Worm (Caenorhabditis elegans): ENCODE measurements around the gene T23B12.11.
A peak's percentile ranks its signal among the peaks of the same experiment; 100 is the strongest.

Gene T23B12.11

DNA sequence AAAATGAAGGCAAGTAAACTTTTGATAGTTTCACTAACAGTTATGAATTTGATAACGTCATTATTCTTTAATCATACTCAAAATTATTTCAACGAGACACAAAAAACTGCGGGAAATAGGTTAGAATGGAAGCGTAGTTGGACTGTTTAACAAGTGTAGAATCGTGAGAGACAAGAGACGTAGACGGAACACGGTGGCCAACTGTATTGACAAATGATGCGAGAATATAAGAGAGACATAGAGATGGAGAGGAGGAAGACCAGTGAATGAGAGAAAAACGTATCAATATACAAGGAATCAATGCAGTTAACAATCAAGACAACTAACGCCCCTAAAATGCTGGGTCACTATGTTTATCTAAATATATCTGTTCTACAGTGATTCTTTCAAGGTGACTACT, 9.6 kb upstream of the T23B12.11 start:
- TF ChIP-seq pha-4 (tag; optimal IDR thresholded peaks at IDR 0.05) (peak; percentile 91), snpc-4 (tag; optimal IDR thresholded peaks at IDR 0.05) (no peak), nhr-76 (tag; optimal IDR thresholded peaks at IDR 0.05) (no peak), sem-2 (GFP tag; optimal IDR thresholded peaks at IDR 0.05) (no peak), hlh-1 (tag; optimal IDR thresholded peaks at IDR 0.05) (peak; percentile 19), nhr-2 (tag; optimal IDR thresholded peaks at IDR 0.05) (no peak)

DNA sequence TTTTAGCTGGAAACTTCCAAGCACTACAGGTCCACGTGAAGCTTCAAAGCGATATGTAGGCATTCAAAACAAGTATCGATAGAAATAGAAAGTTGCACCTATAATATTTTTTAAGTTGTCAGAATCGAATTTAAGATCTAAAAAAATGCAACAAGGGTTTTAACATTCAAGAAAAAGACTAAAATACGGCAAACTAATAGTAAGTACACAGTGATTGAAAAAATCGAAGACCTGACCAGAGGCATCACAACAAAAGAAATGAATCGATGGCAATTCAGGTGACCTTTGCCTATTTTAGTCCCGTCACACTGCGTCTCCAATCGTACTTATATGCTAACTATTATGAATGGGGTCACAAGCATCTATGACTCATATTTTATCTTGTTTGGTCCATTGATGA, 7.3 kb upstream of the T23B12.11 start, which contains the start of gene T23B12.5:
TSS of gene T23B12.5 (minus strand) at position 101 of the 400 bp plus-strand sequence.
- TF ChIP-seq hlh-1 (tag; optimal IDR thresholded peaks at IDR 0.05) (no peak), nhr-12 (tag; optimal IDR thresholded peaks at IDR 0.05) (no peak), elt-3 (tag; optimal IDR thresholded peaks at IDR 0.05) (no peak), ceh-39 (tag; optimal IDR thresholded peaks at IDR 0.05) (no peak), nhr-237 (tag; optimal IDR thresholded peaks at IDR 0.05) (no peak), mab-5 (tag; optimal IDR thresholded peaks at IDR 0.05) (no peak), sptf-1 (tag; optimal IDR thresholded peaks at IDR 0.05) (no peak), nhr-76 (tag; optimal IDR thresholded peaks at IDR 0.05) (no peak), M03D4.4 (tag; optimal IDR thresholded peaks at IDR 0.05) (no peak), unc-62 (GFP tag; optimal IDR thresholded peaks at IDR 0.05) (no peak), blmp-1 (tag; optimal IDR thresholded peaks at IDR 0.05) (no peak), unc-120 (tag; optimal IDR thresholded peaks at IDR 0.05; ENCODE audit: poor library complexity, severe bottlenecking) (no peak), drap-1 (GFP tag; optimal IDR thresholded peaks at IDR 0.05) (no peak), lin-32 (GFP tag; optimal IDR thresholded peaks at IDR 0.05) (no peak), mls-2 (tag; optimal IDR thresholded peaks at IDR 0.05) (no peak), ces-1 (GFP tag; optimal IDR thresholded peaks at IDR 0.05) (no peak), snpc-4 (tag; optimal IDR thresholded peaks at IDR 0.05) (no peak), lin-13 (tag; optimal IDR thresholded peaks at IDR 0.05) (no peak), pha-4 (tag; optimal IDR thresholded peaks at IDR 0.05) (no peak)

- TF ChIP-seq sptf-1 (tag; optimal IDR thresholded peaks at IDR 0.05): no peak
These were observed 6.0 kb upstream of the T23B12.11 start for ce11 chrV:8449241-8449640.

ce11 chrV:8450690-8451089, 4.5 kb upstream of the T23B12.11 start:
- no peak for TF ChIP-seq ham-2 (GFP tag; optimal IDR thresholded peaks at IDR 0.05)
- TF ChIP-seq sem-2 (GFP tag; optimal IDR thresholded peaks at IDR 0.05): no peak
- TF ChIP-seq unc-62 (GFP tag; optimal IDR thresholded peaks at IDR 0.05): no peak
- TF ChIP-seq sptf-1 (tag; optimal IDR thresholded peaks at IDR 0.05): no peak
- TF ChIP-seq mep-1 (tag; optimal IDR thresholded peaks at IDR 0.05): no peak
- TF ChIP-seq lin-13 (tag; optimal IDR thresholded peaks at IDR 0.05): no peak
- TF ChIP-seq M03D4.4 (tag; optimal IDR thresholded peaks at IDR 0.05): no peak
- TF ChIP-seq mls-2 (tag; optimal IDR thresholded peaks at IDR 0.05): no peak
- TF ChIP-seq elt-3 (tag; optimal IDR thresholded peaks at IDR 0.05): no peak
- TF ChIP-seq ces-1 (GFP tag; optimal IDR thresholded peaks at IDR 0.05): no peak
- no peak for TF ChIP-seq lin-32 (GFP tag; optimal IDR thresholded peaks at IDR 0.05)
- TF ChIP-seq elt-1 (tag; optimal IDR thresholded peaks at IDR 0.05; ENCODE audit: borderline replicate concordance, insufficient read depth): no peak
- no peak for TF ChIP-seq hlh-1 (tag; optimal IDR thresholded peaks at IDR 0.05)

DNA sequence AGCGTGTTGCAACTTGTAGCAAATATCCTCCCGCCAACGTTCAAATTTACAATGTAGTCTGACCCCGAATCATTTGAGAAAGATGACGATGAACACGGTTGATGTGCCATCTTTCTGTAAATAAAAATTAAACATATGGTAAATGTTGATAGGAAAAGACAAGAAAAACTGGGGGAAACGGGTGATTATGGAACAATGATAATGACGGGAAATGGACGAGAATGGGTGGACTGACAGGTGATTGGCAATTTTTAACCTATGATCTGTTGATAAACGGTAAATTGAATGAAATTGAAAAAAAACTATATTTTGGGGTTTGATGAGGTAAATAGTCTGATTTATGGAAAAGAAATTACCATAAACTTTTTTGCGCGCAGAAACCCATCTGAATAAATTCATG, 5.1 kb downstream of the T23B12.11 start, which contains the start of gene T23B12.6:
TSS of gene T23B12.6 (minus strand) at position 114 of the 400 bp plus-strand sequence.
- TF ChIP-seq ceh-83 (GFP tag; optimal IDR thresholded peaks at IDR 0.05) (no peak), unc-39 (tag; optimal IDR thresholded peaks at IDR 0.05) (no peak), drap-1 (GFP tag; optimal IDR thresholded peaks at IDR 0.05) (no peak), unc-62 (GFP tag; optimal IDR thresholded peaks at IDR 0.05) (no peak), elt-1 (tag; optimal IDR thresholded peaks at IDR 0.05; ENCODE audit: borderline replicate concordance, insufficient read depth) (no peak), ces-1 (GFP tag; optimal IDR thresholded peaks at IDR 0.05) (no peak), mab-5 (tag; optimal IDR thresholded peaks at IDR 0.05) (no peak), elt-3 (tag; optimal IDR thresholded peaks at IDR 0.05) (no peak), mep-1 (tag; optimal IDR thresholded peaks at IDR 0.05) (no peak), ceh-39 (tag; optimal IDR thresholded peaks at IDR 0.05) (no peak), hlh-1 (tag; optimal IDR thresholded peaks at IDR 0.05) (no peak), tbx-8 (GFP tag; optimal IDR thresholded peaks at IDR 0.05) (no peak), lin-32 (GFP tag; optimal IDR thresholded peaks at IDR 0.05) (no peak)

DNA sequence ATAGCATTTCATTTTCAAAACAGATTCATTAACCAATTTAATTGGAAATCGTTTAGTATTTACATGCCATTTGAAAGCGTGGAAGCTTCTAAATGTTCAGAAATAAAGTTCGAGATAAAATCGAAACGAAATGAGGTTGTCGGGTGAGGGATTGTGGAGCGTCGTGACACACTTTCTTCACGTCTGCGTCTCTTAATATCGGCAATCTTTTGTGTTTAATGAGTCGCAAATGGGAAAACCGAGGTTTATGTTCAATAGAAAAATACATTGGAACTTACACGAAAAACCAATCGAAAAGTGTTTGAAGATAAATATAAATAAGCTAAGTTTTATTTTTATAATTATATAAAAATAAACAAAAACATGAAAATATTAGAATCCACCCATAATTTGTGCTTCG, 5.6 kb downstream of the T23B12.11 start:
- TF ChIP-seq ces-1 (GFP tag; optimal IDR thresholded peaks at IDR 0.05): peak; percentile 52
- TF ChIP-seq ham-2 (GFP tag; optimal IDR thresholded peaks at IDR 0.05): no peak
